Worm (Caenorhabditis elegans) whole organism, L2 larva: ENCODE measurements around the gene F33C8.4.

Experiments
- C34F6.9 ChIP-seq: fragments of 150-350 bp; optimal IDR thresholded peaks from 2 replicates; lab custom pipeline; 2014; ENCODE audit warnings: missing biosample characterization, missing genetic modification characterization
- R02D3.7 ChIP-seq: fragments of 150-350 bp; optimal IDR thresholded peaks from 2 replicates; lab custom pipeline; 2014; ENCODE audit warnings: missing biosample characterization, missing genetic modification characterization
- alr-1 ChIP-seq: fragments of 150-350 bp; optimal IDR thresholded peaks from 2 replicates; lab custom pipeline; 2014; ENCODE audit warnings: missing biosample characterization, missing genetic modification characterization
- aly-2 ChIP-seq: fragments of 150-350 bp; optimal IDR thresholded peaks from 2 replicates; lab custom pipeline; 2014; ENCODE audit warnings: missing biosample characterization, missing genetic modification characterization
- ama-1 ChIP-seq: fragments of 150-350 bp; optimal IDR thresholded peaks from 2 replicates; lab custom pipeline; 2018; ENCODE audit warnings: inconsistent platforms
- ceh-16 ChIP-seq: fragments of 150-350 bp; optimal IDR thresholded peaks from 2 replicates; lab custom pipeline; 2014; ENCODE audit warnings: missing biosample characterization, missing genetic modification characterization
- ceh-82 ChIP-seq: fragments of 150-350 bp; optimal IDR thresholded peaks from 2 replicates; lab custom pipeline; 2014; ENCODE audit warnings: missing biosample characterization, missing genetic modification characterization
- dmd-4 ChIP-seq: sonication (generic microtip); optimal IDR thresholded peaks from 2 replicates; lab custom pipeline; 2017; ENCODE audit warnings: missing biosample characterization, missing genetic modification characterization
- egl-27 ChIP-seq: sonication (generic microtip); optimal IDR thresholded peaks from 3 replicates; lab custom pipeline; 2017; ENCODE audit warnings: missing biosample characterization, missing genetic modification reagents, missing genetic modification characterization
- elt-1 ChIP-seq: fragments of 150-350 bp; optimal IDR thresholded peaks from 2 replicates; lab custom pipeline; 2014; ENCODE audit warnings: missing biosample characterization, missing genetic modification characterization
- fos-1 ChIP-seq: fragments of 150-350 bp; optimal IDR thresholded peaks from 2 replicates; lab custom pipeline; 2014; ENCODE audit warnings: missing biosample characterization, missing genetic modification characterization
- lin-11 ChIP-seq: fragments of 150-350 bp; sonication (generic microtip); optimal IDR thresholded peaks from 2 replicates; lab custom pipeline; 2014; ENCODE audit warnings: missing biosample characterization, missing genetic modification characterization, inconsistent platforms, mixed read lengths
- lin-13 ChIP-seq: fragments of 150-350 bp; optimal IDR thresholded peaks from 2 replicates; lab custom pipeline; 2014; ENCODE audit warnings: missing biosample characterization, missing genetic modification reagents, missing genetic modification characterization
- lin-39 ChIP-seq: fragments of 150-350 bp; optimal IDR thresholded peaks from 2 replicates; lab custom pipeline; 2014; ENCODE audit warnings: missing biosample characterization, missing genetic modification reagents, missing genetic modification characterization
- lsy-2 ChIP-seq, 2 experiments: fragments of 150-350 bp in 1 of 2; sonication (generic microtip) in 1 of 2; optimal IDR thresholded peaks; 2 replicates each; lab custom pipeline; 2014 to 2017; ENCODE audit warnings: missing biosample characterization in 2 of 2, missing genetic modification characterization in 2 of 2
- mab-5 ChIP-seq: fragments of 150-350 bp; optimal IDR thresholded peaks from 2 replicates; lab custom pipeline; 2014; ENCODE audit warnings: missing biosample characterization, missing genetic modification characterization
- mbf-1 ChIP-seq: sonication (generic microtip); optimal IDR thresholded peaks from 2 replicates; lab custom pipeline; 2017; ENCODE audit warnings: missing biosample characterization, missing genetic modification characterization
- mdl-1 ChIP-seq, 2 experiments: fragments of 150-350 bp in 1 of 2; sonication (generic microtip) in 1 of 2; optimal IDR thresholded peaks; 2 replicates each; lab custom pipeline; 2017; ENCODE audit warnings: missing biosample characterization in 2 of 2, missing genetic modification characterization in 2 of 2
- nhr-10 ChIP-seq: sonication (generic microtip); optimal IDR thresholded peaks from 2 replicates; lab custom pipeline; 2017; ENCODE audit warnings: missing biosample characterization, missing genetic modification characterization
- nhr-129 ChIP-seq: fragments of 150-350 bp; optimal IDR thresholded peaks from 2 replicates; lab custom pipeline; 2014; ENCODE audit warnings: missing biosample characterization, missing genetic modification characterization
- nhr-21 ChIP-seq: fragments of 150-350 bp; optimal IDR thresholded peaks from 2 replicates; lab custom pipeline; 2014; ENCODE audit warnings: missing biosample characterization, missing genetic modification characterization
- nhr-23 ChIP-seq: fragments of 150-350 bp; optimal IDR thresholded peaks from 2 replicates; lab custom pipeline; 2014; ENCODE audit warnings: missing biosample characterization, missing genetic modification reagents, missing genetic modification characterization
- nhr-237 ChIP-seq: fragments of 150-350 bp; optimal IDR thresholded peaks from 2 replicates; lab custom pipeline; 2014; ENCODE audit warnings: missing biosample characterization, missing genetic modification characterization
- nhr-25 ChIP-seq: fragments of 150-350 bp; sonication (generic microtip); optimal IDR thresholded peaks from 3 replicates; lab custom pipeline; 2014; ENCODE audit warnings: missing biosample characterization, missing genetic modification characterization
- peb-1 ChIP-seq: fragments of 150-350 bp; optimal IDR thresholded peaks from 2 replicates; lab custom pipeline; 2014; ENCODE audit warnings: missing biosample characterization, missing genetic modification characterization
- sem-4 ChIP-seq: fragments of 150-350 bp; optimal IDR thresholded peaks from 2 replicates; lab custom pipeline; 2014; ENCODE audit warnings: missing biosample characterization, missing genetic modification reagents, missing genetic modification characterization
- sma-3 ChIP-seq: sonication (generic microtip); optimal IDR thresholded peaks from 2 replicates; lab custom pipeline; 2016; ENCODE audit warnings: missing genetic modification reagents, missing genetic modification characterization, missing compliant biosample characterization
- sma-9 ChIP-seq, 2 experiments: fragments of 150-350 bp in 1 of 2; sonication (generic microtip) in 1 of 2; optimal IDR thresholded peaks; 2 replicates each; lab custom pipeline; 2014 to 2016; ENCODE audit warnings: missing genetic modification characterization in 2 of 2, mild to moderate bottlenecking in 1 of 2, missing biosample characterization in 1 of 2, missing compliant biosample characterization in 1 of 2, missing genetic modification reagents in 1 of 2, moderate library complexity in 1 of 2
- unc-55 ChIP-seq: fragments of 150-350 bp; sonication (generic microtip); optimal IDR thresholded peaks from 3 replicates; lab custom pipeline; 2014; ENCODE audit warnings: missing biosample characterization, missing genetic modification reagents, missing genetic modification characterization
- zag-1 ChIP-seq: fragments of 150-350 bp; optimal IDR thresholded peaks from 2 replicates; lab custom pipeline; 2014; ENCODE audit warnings: missing biosample characterization, missing genetic modification characterization
- ztf-1 ChIP-seq: fragments of 200-800 bp; sonication (Bioruptor generic); conservative IDR thresholded peaks from 2 replicates; pipeline ENCODE4 v1.3.6; 2022; ENCODE audit warnings: missing genetic modification characterization, missing compliant biosample characterization

Gene F33C8.4

ce11 chrX:14760166-14760565 lies 28.1 kb downstream of the F33C8.4 start:
- no peak for TF ChIP-seq ceh-16 (tag; lab: Kevin White, UChicago)
- TF ChIP-seq elt-1 (tag; lab: Kevin White, UChicago) = no peak
- no peak for TF ChIP-seq nhr-237 (tag; lab: Kevin White, UChicago)
- TF ChIP-seq unc-55 (GFP tag; lab: Kevin White, UChicago) = no peak
- TF ChIP-seq nhr-10 (tag; lab: Kevin White, UChicago) = no peak
- no peak for TF ChIP-seq lin-13 (GFP tag; lab: Kevin White, UChicago)
- TF ChIP-seq peb-1 (tag; lab: Kevin White, UChicago) = no peak
- TF ChIP-seq mbf-1 (tag; lab: Kevin White, UChicago) = no peak
- TF ChIP-seq nhr-129 = no peak
- no peak for TF ChIP-seq mab-5 (tag; lab: Kevin White, UChicago)

ce11 chrX:14761021-14761420 lies 28.9 kb downstream of the F33C8.4 start, which contains the start of gene C05G5.5:
Gene C05G5.5, minus strand, starts transcription at chrX:14761121.
- TF ChIP-seq nhr-21 (tag; lab: Kevin White, UChicago) = no peak
- TF ChIP-seq unc-55 (GFP tag; lab: Kevin White, UChicago) = no peak
- no peak for TF ChIP-seq ama-1
- no peak for TF ChIP-seq sem-4 (tag; lab: Kevin White, UChicago)
- TF ChIP-seq zag-1 (tag; lab: Kevin White, UChicago) = no peak
- no peak for TF ChIP-seq mab-5 (tag; lab: Kevin White, UChicago)
- no peak for TF ChIP-seq ztf-1 (GFP tag; lab: Robert Waterston, UW)
- TF ChIP-seq ceh-82 = no peak
- no peak for TF ChIP-seq mdl-1 (tag; optimal IDR thresholded peaks at IDR 0.05; lab: Kevin White, UChicago)
- TF ChIP-seq lin-11 (tag; lab: Kevin White, UChicago) = no peak
- no peak for TF ChIP-seq aly-2 (tag; lab: Kevin White, UChicago)
- no peak for TF ChIP-seq C34F6.9 (tag; lab: Kevin White, UChicago)
- no peak for TF ChIP-seq nhr-129
- TF ChIP-seq R02D3.7 = no peak

- TF ChIP-seq alr-1 (no peak), ztf-1 (GFP tag; lab: Robert Waterston, UW) (no peak), nhr-10 (tag; lab: Kevin White, UChicago) (no peak), sma-3 (GFP tag; lab: Kevin White, UChicago) (no peak), lsy-2 (tag; optimal IDR thresholded peaks at IDR 0.05; lab: Kevin White, UChicago) (no peak), dmd-4 (no peak)
Measured at ce11 chrX:14767813-14768212, 35.7 kb downstream of the F33C8.4 start.

ce11 chrX:14768989-14769388 lies 36.9 kb downstream of the F33C8.4 start:
- TF ChIP-seq nhr-25 (no peak), sma-9 (GFP tag; optimal IDR thresholded peaks at IDR 0.05; lab: Kevin White, UChicago) (peak; percentile 34), sma-9 (tag; optimal IDR thresholded peaks at IDR 0.05; lab: Kevin White, UChicago) (no peak), alr-1 (no peak), lin-11 (tag; lab: Kevin White, UChicago) (no peak), fos-1 (tag; lab: Kevin White, UChicago) (peak; percentile 58), mdl-1 (tag; optimal IDR thresholded peaks at IDR 0.05; lab: Kevin White, UChicago) (no peak), lsy-2 (tag; optimal IDR thresholded peaks at IDR 0.05; lab: Kevin White, UChicago) (no peak), sma-3 (GFP tag; lab: Kevin White, UChicago) (no peak), mab-5 (tag; lab: Kevin White, UChicago) (no peak), nhr-23 (no peak), nhr-129 (no peak), lin-13 (GFP tag; lab: Kevin White, UChicago) (no peak), C34F6.9 (tag; lab: Kevin White, UChicago) (no peak)

- TF ChIP-seq lin-11 (tag; lab: Kevin White, UChicago) (no peak), lin-39 (tag; lab: Kevin White, UChicago) (no peak), lin-13 (GFP tag; lab: Kevin White, UChicago) (no peak), nhr-10 (tag; lab: Kevin White, UChicago) (no peak), egl-27 (tag; lab: Kevin White, UChicago) (no peak), fos-1 (tag; lab: Kevin White, UChicago) (peak; percentile 54), sma-9 (GFP tag; optimal IDR thresholded peaks at IDR 0.05; lab: Kevin White, UChicago) (peak; percentile 43), sma-9 (tag; optimal IDR thresholded peaks at IDR 0.05; lab: Kevin White, UChicago) (no peak)
Measured at ce11 chrX:14770336-14770735, 38.3 kb downstream of the F33C8.4 start.

- no peak for TF ChIP-seq sma-9 (GFP tag; optimal IDR thresholded peaks at IDR 0.05; lab: Kevin White, UChicago)
- no peak for TF ChIP-seq sma-9 (tag; optimal IDR thresholded peaks at IDR 0.05; lab: Kevin White, UChicago)
- peak; percentile 38 for TF ChIP-seq fos-1 (tag; lab: Kevin White, UChicago)
Measured at ce11 chrX:14771682-14772081, 39.6 kb downstream of the F33C8.4 start, which contains the start of gene Y16B4A.2. Gene Y16B4A.2, minus strand, starts transcription at chrX:14771851.
